Worm (Caenorhabditis elegans) whole organism, young adult: Measurements from ENCODE around the gene M7.8.

ENCODE experiments used
- B0336.3 ChIP-seq: fragments of 200-800 bp; sonication (Bioruptor generic); IDR thresholded peaks from 2 replicates; pipeline ENCODE4 v1.3.6; 2022; ENCODE audit warnings: missing genetic modification characterization, missing compliant biosample characterization
- T26A5.8 ChIP-seq: sonication (generic microtip); optimal IDR thresholded peaks from 2 replicates; lab custom pipeline; 2016; ENCODE audit warnings: missing genetic modification characterization, missing compliant biosample characterization
- Y53G8AR.9 ChIP-seq: fragments of 200-800 bp; sonication (Bioruptor generic); conservative IDR thresholded peaks from 2 replicates; pipeline ENCODE4 v1.3.6; 2022; ENCODE audit warnings: missing genetic modification reagents, missing genetic modification characterization, missing compliant biosample characterization
- Y67H2A.10 ChIP-seq: fragments of 200-800 bp; sonication (Bioruptor generic); conservative IDR thresholded peaks from 2 replicates; pipeline ENCODE4 v1.3.6; 2022; ENCODE audit warnings: missing genetic modification reagents, missing genetic modification characterization, missing compliant biosample characterization
- Y95B8A.8 ChIP-seq: fragments of 200-800 bp; sonication (Bioruptor generic); IDR thresholded peaks from 2 replicates; pipeline ENCODE4 v1.3.6; 2022; ENCODE audit warnings: missing genetic modification reagents, missing genetic modification characterization, missing compliant biosample characterization
- ama-1 ChIP-seq, 3 experiments: fragments of 150-350 bp in 1 of 3; sonication (generic microtip) in 2 of 3; optimal IDR thresholded peaks; 2 replicates each; lab custom pipeline; 2014 to 2018; ENCODE audit warnings: missing biosample characterization in 2 of 3, missing genetic modification characterization in 2 of 3, missing genetic modification reagents in 2 of 3
- aptf-2 ChIP-seq: fragments of 200-800 bp; sonication (Bioruptor generic); conservative IDR thresholded peaks from 2 replicates; pipeline ENCODE4 v1.3.6; 2022; ENCODE audit warnings: missing genetic modification reagents, missing genetic modification characterization, missing compliant biosample characterization
- atf-7 ChIP-seq: sonication (generic microtip); optimal IDR thresholded peaks from 2 replicates; lab custom pipeline; 2017; ENCODE audit warnings: mild to moderate bottlenecking, missing genetic modification characterization, missing compliant biosample characterization
- athp-1 ChIP-seq: sonication (generic microtip); optimal IDR thresholded peaks from 2 replicates; lab custom pipeline; 2017; ENCODE audit warnings: mild to moderate bottlenecking, missing genetic modification characterization, missing compliant biosample characterization
- cebp-1 ChIP-seq, 2 experiments: fragments of 200-800 bp in 1 of 2; sonication (Bioruptor generic) in 1 of 2; sonication (generic microtip) in 1 of 2; IDR thresholded peaks in 1 of 2; optimal IDR thresholded peaks in 1 of 2; 2 replicates each; pipeline versions ENCODE4 v1.3.6 to Lab custom; 2017 to 2022; ENCODE audit warnings: missing compliant biosample characterization in 2 of 2, missing genetic modification characterization in 2 of 2, mild to moderate bottlenecking in 1 of 2, missing genetic modification reagents in 1 of 2, moderate library complexity in 1 of 2
- cebp-2 ChIP-seq: fragments of 200-800 bp; sonication (Bioruptor generic); IDR thresholded peaks from 2 replicates; pipeline ENCODE4 v1.3.6; 2022; ENCODE audit warnings: missing genetic modification characterization, missing compliant biosample characterization
- ceh-79 ChIP-seq: sonication (generic microtip); optimal IDR thresholded peaks from 2 replicates; lab custom pipeline; 2017; ENCODE audit warnings: mild to moderate bottlenecking, missing genetic modification characterization, missing compliant biosample characterization
- die-1 ChIP-seq: sonication (generic microtip); optimal IDR thresholded peaks from 2 replicates; lab custom pipeline; 2016; ENCODE audit warnings: missing genotype, mild to moderate bottlenecking, missing genetic modification characterization, missing compliant biosample characterization
- dox-1 ChIP-seq: fragments of 200-800 bp; sonication (Bioruptor generic); IDR thresholded peaks from 2 replicates; pipeline ENCODE4 v1.3.6; 2022; ENCODE audit warnings: missing genetic modification reagents, missing genetic modification characterization, missing compliant biosample characterization
- dpl-1 ChIP-seq: fragments of 150-350 bp; optimal IDR thresholded peaks from 2 replicates; lab custom pipeline; 2014; ENCODE audit warnings: missing biosample characterization, missing genetic modification reagents, missing genetic modification characterization
- efl-1 ChIP-seq: fragments of 150-350 bp; optimal IDR thresholded peaks from 2 replicates; lab custom pipeline; 2014; ENCODE audit warnings: missing biosample characterization, missing genetic modification reagents, missing genetic modification characterization
- egl-18 ChIP-seq: fragments of 200-800 bp; sonication (Bioruptor generic); IDR thresholded peaks from 2 replicates; pipeline ENCODE4 v1.3.6; 2022; ENCODE audit warnings: missing genetic modification reagents, missing genetic modification characterization, missing compliant biosample characterization
- egl-44 ChIP-seq: fragments of 200-800 bp; sonication (Bioruptor generic); IDR thresholded peaks from 2 replicates; pipeline ENCODE4 v1.3.6; 2022; ENCODE audit warnings: missing genetic modification reagents, missing genetic modification characterization, missing compliant biosample characterization
- egrh-3 ChIP-seq: fragments of 200-800 bp; sonication (Bioruptor generic); IDR thresholded peaks from 2 replicates; pipeline ENCODE4 v1.3.6; 2022; ENCODE audit warnings: missing genetic modification reagents, missing genetic modification characterization, missing compliant biosample characterization
- ekl-4 ChIP-seq: fragments of 200-800 bp; sonication (Bioruptor generic); IDR thresholded peaks from 2 replicates; pipeline ENCODE4 v1.3.6; 2022; ENCODE audit warnings: missing genetic modification reagents, missing genetic modification characterization, missing compliant biosample characterization
- gei-17 ChIP-seq: fragments of 200-800 bp; sonication (Bioruptor generic); optimal IDR thresholded peaks from 2 replicates; lab custom pipeline; 2018; ENCODE audit warnings: mild to moderate bottlenecking, missing genetic modification characterization, missing compliant biosample characterization
- hlh-12 ChIP-seq: sonication (generic microtip); optimal IDR thresholded peaks from 2 replicates; lab custom pipeline; 2016; ENCODE audit warnings: missing genetic modification characterization, missing compliant biosample characterization
- hmg-20 ChIP-seq: fragments of 200-800 bp; sonication (Bioruptor generic); IDR thresholded peaks from 2 replicates; pipeline ENCODE4 v1.3.6; 2022; ENCODE audit warnings: missing genetic modification reagents, missing genetic modification characterization, missing compliant biosample characterization
- let-607 ChIP-seq, 2 experiments: fragments of 200-800 bp in 1 of 2; sonication (Bioruptor generic) in 1 of 2; sonication (generic microtip) in 1 of 2; optimal IDR thresholded peaks; 2 replicates each; lab custom pipeline; 2016 to 2018; ENCODE audit warnings: mild to moderate bottlenecking in 2 of 2, missing compliant biosample characterization in 2 of 2, missing genetic modification characterization in 2 of 2, moderate library complexity in 2 of 2, missing genotype in 1 of 2
- lir-1 ChIP-seq: fragments of 200-800 bp; sonication (Bioruptor generic); conservative IDR thresholded peaks from 2 replicates; pipeline ENCODE4 v1.3.6; 2022; ENCODE audit warnings: missing genetic modification reagents, missing genetic modification characterization, missing compliant biosample characterization
- lsl-1 ChIP-seq: fragments of 200-800 bp; sonication (Bioruptor generic); optimal IDR thresholded peaks from 2 replicates; lab custom pipeline; 2018; ENCODE audit warnings: mild to moderate bottlenecking, missing genetic modification characterization, moderate library complexity, missing compliant biosample characterization
- mcd-1 ChIP-seq: fragments of 200-800 bp; sonication (Bioruptor generic); IDR thresholded peaks from 2 replicates; pipeline ENCODE4 v1.3.6; 2022; ENCODE audit warnings: missing genetic modification reagents, missing genetic modification characterization, missing compliant biosample characterization
- mel-28 ChIP-seq: sonication (generic microtip); optimal IDR thresholded peaks from 2 replicates; lab custom pipeline; 2016; ENCODE audit warnings: borderline replicate concordance, mild to moderate bottlenecking, missing genetic modification characterization, missing compliant biosample characterization
- mes-4 ChIP-seq: sonication (generic microtip); optimal IDR thresholded peaks from 2 replicates; lab custom pipeline; 2016; ENCODE audit warnings: missing genotype, missing genetic modification characterization, missing compliant biosample characterization
- nfya-1 ChIP-seq: sonication (generic microtip); optimal IDR thresholded peaks from 2 replicates; lab custom pipeline; 2017; ENCODE audit warnings: antibody characterized with exemption, missing compliant biosample characterization, missing genetic modification characterization, borderline replicate concordance; ENCODE audit not compliant: insufficient read depth
- nfyb-1 ChIP-seq: fragments of 200-800 bp; sonication (Bioruptor generic); IDR thresholded peaks from 2 replicates; pipeline ENCODE4 v1.3.6; 2022; ENCODE audit warnings: missing genetic modification reagents, missing genetic modification characterization, missing compliant biosample characterization
- nhr-80 ChIP-seq: sonication (generic microtip); optimal IDR thresholded peaks from 2 replicates; lab custom pipeline; 2016; ENCODE audit warnings: missing genetic modification characterization, missing compliant biosample characterization
- nhr-90 ChIP-seq: sonication (generic microtip); optimal IDR thresholded peaks from 2 replicates; lab custom pipeline; 2016; ENCODE audit warnings: missing genotype, mild to moderate bottlenecking, missing genetic modification characterization, missing compliant biosample characterization
- pbrm-1 ChIP-seq: fragments of 200-800 bp; sonication (Bioruptor generic); IDR thresholded peaks from 2 replicates; pipeline ENCODE4 v1.3.6; 2022; ENCODE audit warnings: missing genetic modification reagents, missing genetic modification characterization, missing compliant biosample characterization
- rec-8 ChIP-seq, 2 experiments: sonication (generic microtip); optimal IDR thresholded peaks; 2 replicates each; lab custom pipeline; 2016; ENCODE audit warnings: mild to moderate bottlenecking in 2 of 2, missing genetic modification characterization in 2 of 2, missing genetic modification reagents in 2 of 2, missing genotype in 2 of 2, missing biosample characterization in 1 of 2, missing compliant biosample characterization in 1 of 2, moderate library complexity in 1 of 2
- sdz-38 ChIP-seq: sonication (generic microtip); optimal IDR thresholded peaks from 2 replicates; lab custom pipeline; 2016; ENCODE audit warnings: missing genotype, missing genetic modification characterization, missing compliant biosample characterization
- snpc-3.4 ChIP-seq: sonication (generic microtip); optimal IDR thresholded peaks from 2 replicates; lab custom pipeline; 2017; ENCODE audit warnings: missing genetic modification characterization, mild to moderate bottlenecking, missing compliant biosample characterization, antibody characterized with exemption, moderate library complexity, missing genotype, missing genetic modification reagents
- snpc-4 ChIP-seq, 5 experiments: fragments of 150-350 bp in 1 of 5; sonication (generic microtip) in 4 of 5; optimal IDR thresholded peaks; 2 replicates each; lab custom pipeline; 2014 to 2018; ENCODE audit warnings: missing genetic modification characterization in 5 of 5, missing biosample characterization in 3 of 5, antibody characterized with exemption in 2 of 5, mild to moderate bottlenecking in 2 of 5, missing compliant biosample characterization in 2 of 5, missing genotype in 2 of 5, moderate library complexity in 2 of 5, missing genetic modification reagents in 1 of 5
- somi-1 ChIP-seq: fragments of 200-800 bp; sonication (Bioruptor generic); optimal IDR thresholded peaks from 2 replicates; lab custom pipeline; 2018; ENCODE audit warnings: mild to moderate bottlenecking, missing genetic modification characterization, missing compliant biosample characterization
- tbp1 ChIP-seq: fragments of 200-800 bp; sonication (Bioruptor generic); optimal IDR thresholded peaks from 2 replicates; lab custom pipeline; 2018; ENCODE audit warnings: mild to moderate bottlenecking, missing genetic modification characterization, missing compliant biosample characterization
- unc-62 ChIP-seq: fragments of 150-350 bp; optimal IDR thresholded peaks from 2 replicates; lab custom pipeline; 2014; ENCODE audit warnings: missing biosample characterization, missing genetic modification reagents, missing genetic modification characterization
- zfh-2 ChIP-seq: fragments of 200-800 bp; sonication (Bioruptor generic); conservative IDR thresholded peaks from 2 replicates; pipeline ENCODE4 v1.3.6; 2022; ENCODE audit warnings: missing genetic modification reagents, missing genetic modification characterization, missing compliant biosample characterization
- ztf-22 ChIP-seq: fragments of 200-800 bp; sonication (Bioruptor generic); optimal IDR thresholded peaks from 2 replicates; lab custom pipeline; 2018; ENCODE audit warnings: mild to moderate bottlenecking, missing genetic modification characterization, moderate library complexity, missing compliant biosample characterization
- ztf-26 ChIP-seq: sonication (generic microtip); optimal IDR thresholded peaks from 2 replicates; lab custom pipeline; 2017; ENCODE audit warnings: missing genetic modification characterization, missing compliant biosample characterization
- ztf-3 ChIP-seq: fragments of 200-800 bp; sonication (Bioruptor generic); optimal IDR thresholded peaks from 2 replicates; lab custom pipeline; 2018; ENCODE audit warnings: mild to moderate bottlenecking, missing genetic modification characterization, missing compliant biosample characterization

Gene M7.8

ce11 chrIV:11118837-11119491, 24.1 kb upstream of the M7.8 start, which contains the start of the genes imp-2 and enpl-1 (continued):
- TF ChIP-seq ztf-26 (tag; lab: Kevin White, UChicago): peak; percentile 37
- TF ChIP-seq unc-62 (GFP tag; lab: Kevin White, UChicago): peak; percentile 11
- peak; percentile 23 for TF ChIP-seq efl-1 (GFP tag; lab: Kevin White, UChicago)
- no peak for TF ChIP-seq aptf-2 (GFP tag; lab: Robert Waterston, UW)
- TF ChIP-seq T26A5.8 (tag; lab: Kevin White, UChicago): no peak
- peak; percentile 100 for TF ChIP-seq nfyb-1 (GFP tag; lab: Robert Waterston, UW)
- TF ChIP-seq zfh-2 (GFP tag; lab: Robert Waterston, UW): peak; percentile 97
- TF ChIP-seq snpc-4 (GFP tag; optimal IDR thresholded peaks at IDR 0.05; lab: Kevin White, UChicago): no peak
- peak in 3 of 4 experiments; percentile 68 to 78 (median 71) for TF ChIP-seq snpc-4 (tag; optimal IDR thresholded peaks at IDR 0.05; lab: Kevin White, UChicago)
- TF ChIP-seq athp-1 (tag; lab: Kevin White, UChicago): peak; percentile 22
- TF ChIP-seq egrh-3: peak; percentile 69
- TF ChIP-seq Y67H2A.10 (GFP tag; lab: Robert Waterston, UW): 0 out of 2 replicates have a peak, but pooled peaks have one; percentile 48
- no peak for TF ChIP-seq ceh-79
- no peak for TF ChIP-seq egl-18
- TF ChIP-seq cebp-2 (GFP tag; lab: Robert Waterston, UW): no peak
- peak; percentile 84 for TF ChIP-seq pbrm-1 (GFP tag; lab: Robert Waterston, UW)
- TF ChIP-seq nfya-1 (tag; lab: Kevin White, UChicago): no peak
- TF ChIP-seq die-1 (tag; lab: Kevin White, UChicago): peak; percentile 12
- TF ChIP-seq gei-17: peak; percentile 46
- peak; percentile 96 for TF ChIP-seq dox-1 (GFP tag; lab: Robert Waterston, UW)
- no peak for TF ChIP-seq rec-8 (tag; optimal IDR thresholded peaks at IDR 0.05; lab: Kevin White, UChicago)
- peak; percentile 55; the same call in 1 of the 2 replicates for TF ChIP-seq egl-44
- no peak for TF ChIP-seq Y53G8AR.9
- TF ChIP-seq tbp1: peak; percentile 65
- TF ChIP-seq let-607 (tag; optimal IDR thresholded peaks at IDR 0.05; lab: Kevin White, UChicago): peak; percentile 100
- TF ChIP-seq hmg-20 (GFP tag; lab: Robert Waterston, UW): no peak
- peak; percentile 82 for TF ChIP-seq mcd-1 (GFP tag; lab: Robert Waterston, UW)
- 0 out of 2 replicates have a peak, but pooled peaks have one; percentile 20 for TF ChIP-seq Y95B8A.8
- no peak for TF ChIP-seq hlh-12 (tag; lab: Kevin White, UChicago)
- TF ChIP-seq nhr-90 (tag; lab: Kevin White, UChicago): peak; percentile 82
- TF ChIP-seq dpl-1 (GFP tag; lab: Kevin White, UChicago): peak; percentile 48
- TF ChIP-seq snpc-3.4 (tag; lab: Kevin White, UChicago): no peak
- TF ChIP-seq somi-1 (GFP tag; lab: Kevin White, UChicago): peak; percentile 74
- TF ChIP-seq B0336.3 (GFP tag; lab: Robert Waterston, UW): peak; percentile 83
- peak; percentile 48 for TF ChIP-seq ztf-22 (GFP tag; lab: Kevin White, UChicago)
- TF ChIP-seq mes-4 (tag; lab: Kevin White, UChicago): no peak
- no peak for TF ChIP-seq ama-1 (optimal IDR thresholded peaks at IDR 0.05; lab: Kevin White, UChicago)
- TF ChIP-seq ama-1 (GFP tag; optimal IDR thresholded peaks at IDR 0.05; lab: Kevin White, UChicago): peak in 1 of 2 experiments; percentile 41
- TF ChIP-seq ztf-3: no peak
- peak; percentile 96 for TF ChIP-seq nhr-80 (tag; lab: Kevin White, UChicago)
- peak; percentile 63 for TF ChIP-seq atf-7
- peak; percentile 91 for TF ChIP-seq ekl-4
- TF ChIP-seq sdz-38: no peak
- TF ChIP-seq lsl-1 (GFP tag; lab: Kevin White, UChicago): peak; percentile 67
- TF ChIP-seq lir-1 (GFP tag; lab: Robert Waterston, UW): peak; percentile 58; the same call in 1 of the 2 replicates
- 0 out of 2 replicates have a peak, but pooled peaks have one; percentile 12 for TF ChIP-seq cebp-1 (GFP tag; IDR thresholded peaks at IDR 0.05; lab: Robert Waterston, UW)
- TF ChIP-seq cebp-1 (tag; optimal IDR thresholded peaks at IDR 0.05; lab: Kevin White, UChicago): peak; percentile 82
- no peak for TF ChIP-seq mel-28 (tag; lab: Kevin White, UChicago)
